Worm (Caenorhabditis elegans): ENCODE data around the gene elo-1.

Gene elo-1

ce11 chrIV:9477135-9477928 is 48.8 kb upstream of the elo-1 start, which contains the start of gene wrt-3 (continued):
- TF ChIP-seq zfp-3 (GFP tag; conservative IDR thresholded peaks at IDR 0.05) (0 out of 2 replicates have a peak, but pooled peaks have one; percentile 74), dpl-1 (GFP tag; optimal IDR thresholded peaks at IDR 0.05) (no peak), nhr-11 (tag; optimal IDR thresholded peaks at IDR 0.05) (no peak), madf-5 (GFP tag; IDR thresholded peaks at IDR 0.05) (peak; percentile 89 to 92), nhr-6 (tag; optimal IDR thresholded peaks at IDR 0.05) (peak; percentile 32), ZK337.2 (GFP tag; IDR thresholded peaks at IDR 0.05) (peak; percentile 72), nhr-10 (tag; optimal IDR thresholded peaks at IDR 0.05) (no peak), hmg-1.1 (GFP tag; IDR thresholded peaks at IDR 0.05) (peak; percentile 81), zip-11 (GFP tag; IDR thresholded peaks at IDR 0.05) (peak; percentile 79; the same call in 1 of the 2 replicates), mdt-29 (GFP tag; IDR thresholded peaks at IDR 0.05) (no peak; the same call in 1 of the 2 replicates), mxl-3 (GFP tag; optimal IDR thresholded peaks at IDR 0.05) (peak; percentile 60), snpc-4 (tag; optimal IDR thresholded peaks at IDR 0.05) (no peak), F10B5.3 (tag; optimal IDR thresholded peaks at IDR 0.05) (peak; percentile 64), zfp-2 (tag; optimal IDR thresholded peaks at IDR 0.05) (peak; percentile 46), unc-62 (GFP tag; optimal IDR thresholded peaks at IDR 0.05 in 1 of 2) (peak in 1 of 2 experiments; percentile 82), unc-62 (tag; optimal IDR thresholded peaks at IDR 0.05) (no peak), saeg-2 (GFP tag; IDR thresholded peaks at IDR 0.05) (no peak; the same call in 1 of the 2 replicates), zip-2 (tag; optimal IDR thresholded peaks at IDR 0.05) (no peak), Y5F2A.4 (GFP tag; optimal IDR thresholded peaks at IDR 0.05) (peak; percentile 89), lin-39 (tag; optimal IDR thresholded peaks at IDR 0.05) (no peak), ctbp-1 (GFP tag; IDR thresholded peaks at IDR 0.05) (no peak; the same call in 1 of the 2 replicates), ceh-44 (GFP tag; IDR thresholded peaks at IDR 0.05) (peak; percentile 88; the same call in 1 of the 2 replicates), cey-2 (tag; optimal IDR thresholded peaks at IDR 0.05; ENCODE audit: borderline replicate concordance, insufficient read depth) (no peak), nhr-111 (GFP tag; optimal IDR thresholded peaks at IDR 0.05) (peak; percentile 94), arid-1 (GFP tag; conservative IDR thresholded peaks at IDR 0.05) (peak; percentile 93), fkh-10 (GFP tag; optimal IDR thresholded peaks at IDR 0.05) (no peak), lir-3 (tag; optimal IDR thresholded peaks at IDR 0.05) (peak; percentile 80), nhr-41 (GFP tag; IDR thresholded peaks at IDR 0.05) (peak; percentile 75; the same call in 1 of the 2 replicates), snpc-1.2 (GFP tag; IDR thresholded peaks at IDR 0.05) (peak; percentile 96), F26F4.8 (GFP tag; conservative IDR thresholded peaks at IDR 0.05) (peak; percentile 93), D1046.2 (GFP tag; IDR thresholded peaks at IDR 0.05) (peak; percentile 92), hlh-30 (tag; optimal IDR thresholded peaks at IDR 0.05; ENCODE audit: insufficient read depth) (no peak), nhr-25 (tag; optimal IDR thresholded peaks at IDR 0.05; ENCODE audit: borderline replicate concordance, insufficient read depth) (no peak), mep-1 (tag; optimal IDR thresholded peaks at IDR 0.05) (no peak), set-16 (GFP tag; IDR thresholded peaks at IDR 0.05) (no peak), lin-1 (GFP tag; IDR thresholded peaks at IDR 0.05) (no peak; the same call in none of the 2 replicates), lin-15B (tag; optimal IDR thresholded peaks at IDR 0.05) (no peak)

- TF ChIP-seq mxl-2 (GFP tag; conservative IDR thresholded peaks at IDR 0.05): no peak
- TF ChIP-seq snpc-1.2 (GFP tag; IDR thresholded peaks at IDR 0.05): no peak
- TF ChIP-seq aly-2 (tag; optimal IDR thresholded peaks at IDR 0.05): no peak
- no peak for TF ChIP-seq ceh-62 (tag; optimal IDR thresholded peaks at IDR 0.05)
- TF ChIP-seq dmd-8 (GFP tag; IDR thresholded peaks at IDR 0.05): no peak
- TF ChIP-seq ceh-32 (tag; optimal IDR thresholded peaks at IDR 0.05; ENCODE audit: poor library complexity): no peak
- TF ChIP-seq T20F7.1 (GFP tag; optimal IDR thresholded peaks at IDR 0.05): no peak
- no peak for TF ChIP-seq madf-9 (GFP tag; conservative IDR thresholded peaks at IDR 0.05)
- no peak for TF ChIP-seq nhr-102 (tag; optimal IDR thresholded peaks at IDR 0.05)
- TF ChIP-seq unc-39 (tag; optimal IDR thresholded peaks at IDR 0.05): no peak
- no peak for TF ChIP-seq hlh-11 (tag; optimal IDR thresholded peaks at IDR 0.05)
Measured at ce11 chrIV:9480936-9481335, 45.2 kb upstream of the elo-1 start, which contains the start of gene cng-3. TSS of gene cng-3 (minus strand) at chrIV:9481037.

Measured in whole organism, L4 larva.